Worm (Caenorhabditis elegans) whole organism, young adult: ENCODE results near the gene K09H11.9.

Source experiments
- B0261.1 ChIP-seq: sonication (generic microtip); optimal IDR thresholded peaks from 2 replicates; lab custom pipeline; 2016; ENCODE audit warnings: mild to moderate bottlenecking, missing genetic modification characterization, moderate library complexity, missing compliant biosample characterization
- C06A6.2 ChIP-seq: fragments of 200-800 bp; sonication (Bioruptor generic); conservative IDR thresholded peaks from 2 replicates; pipeline ENCODE4 v1.3.6; 2022; ENCODE audit warnings: missing genetic modification characterization, missing compliant biosample characterization
- F10E7.11 ChIP-seq: sonication (generic microtip); optimal IDR thresholded peaks from 2 replicates; lab custom pipeline; 2017; ENCODE audit warnings: mild to moderate bottlenecking, missing genetic modification characterization, moderate library complexity, missing compliant biosample characterization
- F23B12.7 ChIP-seq: sonication (generic microtip); optimal IDR thresholded peaks from 2 replicates; lab custom pipeline; 2017; ENCODE audit warnings: missing genetic modification characterization, mild to moderate bottlenecking, missing compliant biosample characterization, antibody characterized with exemption, moderate library complexity; ENCODE audit not compliant: insufficient read depth
- F39B2.1 ChIP-seq: fragments of 200-800 bp; sonication (Bioruptor generic); IDR thresholded peaks from 2 replicates; pipeline ENCODE4 v1.3.6; 2022; ENCODE audit warnings: missing genetic modification reagents, missing genetic modification characterization, missing compliant biosample characterization
- F55B11.4 ChIP-seq: sonication (generic microtip); optimal IDR thresholded peaks from 2 replicates; lab custom pipeline; 2016; ENCODE audit warnings: missing compliant biosample characterization, missing genetic modification characterization, borderline replicate concordance; ENCODE audit not compliant: insufficient read depth
- F57A8.1 ChIP-seq: fragments of 200-800 bp; sonication (Bioruptor generic); optimal IDR thresholded peaks from 2 replicates; lab custom pipeline; 2018; ENCODE audit warnings: mild to moderate bottlenecking, missing genetic modification characterization, moderate library complexity, missing compliant biosample characterization
- K12H6.12 ChIP-seq: fragments of 200-800 bp; sonication (Bioruptor generic); optimal IDR thresholded peaks from 2 replicates; lab custom pipeline; 2018; ENCODE audit warnings: mild to moderate bottlenecking, missing genetic modification characterization, missing compliant biosample characterization
- T26A5.8 ChIP-seq: sonication (generic microtip); optimal IDR thresholded peaks from 2 replicates; lab custom pipeline; 2016; ENCODE audit warnings: missing genetic modification characterization, missing compliant biosample characterization
- Y53F4B.3 ChIP-seq: fragments of 200-800 bp; sonication (Bioruptor generic); IDR thresholded peaks from 2 replicates; pipeline ENCODE4 v1.3.6; 2022; ENCODE audit warnings: missing genetic modification reagents, missing genetic modification characterization, missing compliant biosample characterization
- Y56A3A.18 ChIP-seq: fragments of 200-800 bp; sonication (Bioruptor generic); IDR thresholded peaks from 2 replicates; pipeline ENCODE4 v1.3.6; 2022; ENCODE audit warnings: missing genetic modification reagents, missing genetic modification characterization, missing compliant biosample characterization
- akir-1 ChIP-seq: fragments of 200-800 bp; sonication (Bioruptor generic); optimal IDR thresholded peaks from 2 replicates; lab custom pipeline; 2018; ENCODE audit warnings: mild to moderate bottlenecking, missing genetic modification characterization, moderate library complexity, missing compliant biosample characterization
- ama-1 ChIP-seq, 3 experiments: fragments of 150-350 bp in 1 of 3; sonication (generic microtip) in 2 of 3; optimal IDR thresholded peaks; 2 replicates each; lab custom pipeline; 2014 to 2018; ENCODE audit warnings: missing biosample characterization in 2 of 3, missing genetic modification characterization in 2 of 3, missing genetic modification reagents in 2 of 3
- athp-1 ChIP-seq: sonication (generic microtip); optimal IDR thresholded peaks from 2 replicates; lab custom pipeline; 2017; ENCODE audit warnings: mild to moderate bottlenecking, missing genetic modification characterization, missing compliant biosample characterization
- attf-3 ChIP-seq: fragments of 200-800 bp; sonication (Bioruptor generic); conservative IDR thresholded peaks from 2 replicates; pipeline ENCODE4 v1.3.6; 2022; ENCODE audit warnings: missing genetic modification reagents, missing genetic modification characterization, missing compliant biosample characterization
- cebp-2 ChIP-seq: fragments of 200-800 bp; sonication (Bioruptor generic); IDR thresholded peaks from 2 replicates; pipeline ENCODE4 v1.3.6; 2022; ENCODE audit warnings: missing genetic modification characterization, missing compliant biosample characterization
- ceh-40 ChIP-seq: fragments of 200-800 bp; sonication (Bioruptor generic); IDR thresholded peaks from 2 replicates; pipeline ENCODE4 v1.3.6; 2022; ENCODE audit warnings: missing genetic modification characterization, missing compliant biosample characterization
- ceh-79 ChIP-seq: sonication (generic microtip); optimal IDR thresholded peaks from 2 replicates; lab custom pipeline; 2017; ENCODE audit warnings: mild to moderate bottlenecking, missing genetic modification characterization, missing compliant biosample characterization
- dpl-1 ChIP-seq: fragments of 150-350 bp; optimal IDR thresholded peaks from 2 replicates; lab custom pipeline; 2014; ENCODE audit warnings: missing biosample characterization, missing genetic modification reagents, missing genetic modification characterization
- ekl-4 ChIP-seq: fragments of 200-800 bp; sonication (Bioruptor generic); IDR thresholded peaks from 2 replicates; pipeline ENCODE4 v1.3.6; 2022; ENCODE audit warnings: missing genetic modification reagents, missing genetic modification characterization, missing compliant biosample characterization
- ets-4 ChIP-seq: fragments of 200-800 bp; sonication (Bioruptor generic); optimal IDR thresholded peaks from 2 replicates; lab custom pipeline; 2018; ENCODE audit warnings: mild to moderate bottlenecking, missing genetic modification characterization, missing compliant biosample characterization
- hlh-12 ChIP-seq: sonication (generic microtip); optimal IDR thresholded peaks from 2 replicates; lab custom pipeline; 2016; ENCODE audit warnings: missing genetic modification characterization, missing compliant biosample characterization
- hmg-1.2 ChIP-seq: fragments of 200-800 bp; sonication (Bioruptor generic); IDR thresholded peaks from 2 replicates; pipeline ENCODE4 v1.3.6; 2022; ENCODE audit warnings: missing genetic modification reagents, missing genetic modification characterization, missing compliant biosample characterization
- hmg-20 ChIP-seq: fragments of 200-800 bp; sonication (Bioruptor generic); IDR thresholded peaks from 2 replicates; pipeline ENCODE4 v1.3.6; 2022; ENCODE audit warnings: missing genetic modification reagents, missing genetic modification characterization, missing compliant biosample characterization
- hrde-1 ChIP-seq: sonication (generic microtip); optimal IDR thresholded peaks from 2 replicates; lab custom pipeline; 2016; ENCODE audit warnings: missing genetic modification characterization, mild to moderate bottlenecking, missing compliant biosample characterization, moderate library complexity, missing genotype, missing genetic modification reagents, borderline replicate concordance
- let-526 ChIP-seq: fragments of 200-800 bp; sonication (Bioruptor generic); IDR thresholded peaks from 2 replicates; pipeline ENCODE4 v1.3.6; 2022; ENCODE audit warnings: missing genetic modification reagents, missing genetic modification characterization, missing compliant biosample characterization
- let-607 ChIP-seq, 2 experiments: fragments of 200-800 bp in 1 of 2; sonication (Bioruptor generic) in 1 of 2; sonication (generic microtip) in 1 of 2; optimal IDR thresholded peaks; 2 replicates each; lab custom pipeline; 2016 to 2018; ENCODE audit warnings: mild to moderate bottlenecking in 2 of 2, missing compliant biosample characterization in 2 of 2, missing genetic modification characterization in 2 of 2, moderate library complexity in 2 of 2, missing genotype in 1 of 2
- lsl-1 ChIP-seq: fragments of 200-800 bp; sonication (Bioruptor generic); optimal IDR thresholded peaks from 2 replicates; lab custom pipeline; 2018; ENCODE audit warnings: mild to moderate bottlenecking, missing genetic modification characterization, moderate library complexity, missing compliant biosample characterization
- madf-10 ChIP-seq: sonication (generic microtip); optimal IDR thresholded peaks from 2 replicates; lab custom pipeline; 2016; ENCODE audit warnings: mild to moderate bottlenecking, missing genetic modification characterization, missing compliant biosample characterization
- mel-28 ChIP-seq: sonication (generic microtip); optimal IDR thresholded peaks from 2 replicates; lab custom pipeline; 2016; ENCODE audit warnings: borderline replicate concordance, mild to moderate bottlenecking, missing genetic modification characterization, missing compliant biosample characterization
- nfyb-1 ChIP-seq: fragments of 200-800 bp; sonication (Bioruptor generic); IDR thresholded peaks from 2 replicates; pipeline ENCODE4 v1.3.6; 2022; ENCODE audit warnings: missing genetic modification reagents, missing genetic modification characterization, missing compliant biosample characterization
- nhr-120 ChIP-seq: fragments of 200-800 bp; sonication (Bioruptor generic); IDR thresholded peaks from 2 replicates; pipeline ENCODE4 v1.3.6; 2022; ENCODE audit warnings: missing genetic modification characterization, missing compliant biosample characterization
- rcor-1 ChIP-seq: fragments of 200-800 bp; sonication (Bioruptor generic); IDR thresholded peaks from 2 replicates; pipeline ENCODE4 v1.3.6; 2022; ENCODE audit warnings: missing genetic modification reagents, missing genetic modification characterization, missing compliant biosample characterization
- sdz-38 ChIP-seq: sonication (generic microtip); optimal IDR thresholded peaks from 2 replicates; lab custom pipeline; 2016; ENCODE audit warnings: missing genotype, missing genetic modification characterization, missing compliant biosample characterization
- sea-2 ChIP-seq: fragments of 200-800 bp; sonication (Bioruptor generic); IDR thresholded peaks from 2 replicates; pipeline ENCODE4 v1.3.6; 2022; ENCODE audit warnings: missing genetic modification characterization, missing compliant biosample characterization
- snpc-1.3 ChIP-seq: sonication (generic microtip); optimal IDR thresholded peaks from 2 replicates; lab custom pipeline; 2017; ENCODE audit warnings: missing genetic modification characterization, mild to moderate bottlenecking, missing compliant biosample characterization, antibody characterized with exemption, moderate library complexity, missing genotype, missing genetic modification reagents; ENCODE audit not compliant: insufficient read depth
- snpc-3.4 ChIP-seq: sonication (generic microtip); optimal IDR thresholded peaks from 2 replicates; lab custom pipeline; 2017; ENCODE audit warnings: missing genetic modification characterization, mild to moderate bottlenecking, missing compliant biosample characterization, antibody characterized with exemption, moderate library complexity, missing genotype, missing genetic modification reagents
- tbp1 ChIP-seq: fragments of 200-800 bp; sonication (Bioruptor generic); optimal IDR thresholded peaks from 2 replicates; lab custom pipeline; 2018; ENCODE audit warnings: mild to moderate bottlenecking, missing genetic modification characterization, missing compliant biosample characterization
- unc-130 ChIP-seq: sonication (generic microtip); optimal IDR thresholded peaks from 2 replicates; lab custom pipeline; 2016; ENCODE audit warnings: missing genetic modification reagents, missing genetic modification characterization, missing compliant biosample characterization
- zim-3 ChIP-seq: sonication (generic microtip); optimal IDR thresholded peaks from 2 replicates; lab custom pipeline; 2017; ENCODE audit warnings: mild to moderate bottlenecking, missing genetic modification characterization, moderate library complexity, missing compliant biosample characterization
- ztf-28 ChIP-seq: fragments of 200-800 bp; sonication (Bioruptor generic); IDR thresholded peaks from 2 replicates; pipeline ENCODE4 v1.3.6; 2022; ENCODE audit warnings: missing genetic modification reagents, missing genetic modification characterization, missing compliant biosample characterization
- ztf-3 ChIP-seq: fragments of 200-800 bp; sonication (Bioruptor generic); optimal IDR thresholded peaks from 2 replicates; lab custom pipeline; 2018; ENCODE audit warnings: mild to moderate bottlenecking, missing genetic modification characterization, missing compliant biosample characterization
- ztf-6 ChIP-seq: fragments of 200-800 bp; sonication (Bioruptor generic); IDR thresholded peaks from 2 replicates; pipeline ENCODE4 v1.3.6; 2022; ENCODE audit warnings: missing genetic modification reagents, missing genetic modification characterization, missing compliant biosample characterization

Gene K09H11.9

ce11 chrV:5672270-5672669 is 44.1 kb downstream of the K09H11.9 start:
- TF ChIP-seq sdz-38 (no peak), ets-4 (GFP tag; lab: Kevin White, UChicago) (no peak), hrde-1 (no peak), let-607 (tag; optimal IDR thresholded peaks at IDR 0.05; lab: Kevin White, UChicago) (no peak), ceh-79 (tag; lab: Kevin White, UChicago) (no peak), ama-1 (optimal IDR thresholded peaks at IDR 0.05; lab: Kevin White, UChicago) (no peak), ama-1 (GFP tag; optimal IDR thresholded peaks at IDR 0.05; lab: Kevin White, UChicago) (no peak), hmg-1.2 (GFP tag; lab: Robert Waterston, UW) (no peak)

ce11 chrV:5668968-5669367 is 47.4 kb downstream of the K09H11.9 start:
- TF ChIP-seq cebp-2 (no peak), K12H6.12 (tag; lab: Kevin White, UChicago) (no peak), T26A5.8 (tag; lab: Kevin White, UChicago) (no peak), hmg-20 (GFP tag; lab: Robert Waterston, UW) (no peak), ztf-28 (GFP tag; lab: Robert Waterston, UW) (no peak), nhr-120 (GFP tag; lab: Robert Waterston, UW) (no peak), F10E7.11 (tag; lab: Kevin White, UChicago) (no peak)

DNA sequence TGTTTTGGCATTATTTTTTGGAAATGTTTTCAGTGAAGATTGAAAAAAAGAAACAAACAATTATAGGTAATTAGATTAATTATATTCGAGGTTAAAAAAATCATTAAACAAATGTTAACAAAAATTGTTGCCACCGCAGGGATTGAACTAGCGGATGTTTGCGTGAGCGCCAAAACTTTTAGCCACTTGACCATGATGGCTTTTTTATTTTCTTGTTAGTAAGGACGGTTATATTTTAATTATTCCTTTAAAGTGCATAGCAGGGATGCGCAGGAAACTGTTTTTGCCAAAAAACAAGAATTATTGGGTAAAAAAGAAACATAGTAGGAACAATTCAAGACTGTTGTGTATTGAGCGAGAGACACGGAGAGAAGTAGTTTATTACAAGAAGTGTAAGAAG is 49.1 kb downstream of the K09H11.9 start:
- TF ChIP-seq nhr-120 (GFP tag; lab: Robert Waterston, UW) = 0 out of 2 replicates have a peak, but pooled peaks have one; percentile 82
- no peak for TF ChIP-seq F23B12.7 (tag; lab: Kevin White, UChicago)
- peak; percentile 65 for TF ChIP-seq nfyb-1
- no peak for TF ChIP-seq ets-4 (GFP tag; lab: Kevin White, UChicago)
- TF ChIP-seq akir-1 = no peak
- peak; percentile 60; the same call in 1 of the 2 replicates for TF ChIP-seq Y56A3A.18 (GFP tag; lab: Robert Waterston, UW)
- TF ChIP-seq attf-3 (GFP tag; lab: Robert Waterston, UW) = no peak
- TF ChIP-seq ztf-3 = no peak
- TF ChIP-seq hlh-12 (tag; lab: Kevin White, UChicago) = no peak
- no peak for TF ChIP-seq let-526 (GFP tag; lab: Robert Waterston, UW)
- no peak for TF ChIP-seq unc-130 (GFP tag; lab: Kevin White, UChicago)
- peak; percentile 88 for TF ChIP-seq ceh-40 (GFP tag; lab: Robert Waterston, UW)
- TF ChIP-seq F39B2.1 = 0 out of 2 replicates have a peak, but pooled peaks have one; percentile 64
- TF ChIP-seq let-607 (tag; optimal IDR thresholded peaks at IDR 0.05; lab: Kevin White, UChicago) = peak in 1 of 2 experiments; percentile 54
- peak; percentile 91 for TF ChIP-seq tbp1 (GFP tag; lab: Kevin White, UChicago)
- TF ChIP-seq F57A8.1 = no peak
- no peak for TF ChIP-seq F55B11.4 (tag; lab: Kevin White, UChicago)
- TF ChIP-seq hrde-1 = peak; percentile 84
- peak; percentile 80; the same call in 1 of the 2 replicates for TF ChIP-seq hmg-20 (GFP tag; lab: Robert Waterston, UW)
- TF ChIP-seq madf-10 (tag; lab: Kevin White, UChicago) = peak; percentile 38
- peak; percentile 38 for TF ChIP-seq snpc-1.3 (tag; lab: Kevin White, UChicago)
- TF ChIP-seq athp-1 (tag; lab: Kevin White, UChicago) = peak; percentile 91
- TF ChIP-seq mel-28 (tag; lab: Kevin White, UChicago) = no peak
- 0 out of 2 replicates have a peak, but pooled peaks have one; percentile 34 for TF ChIP-seq C06A6.2 (GFP tag; lab: Robert Waterston, UW)
- TF ChIP-seq dpl-1 (GFP tag; lab: Kevin White, UChicago) = no peak
- peak; percentile 24; the same call in 1 of the 2 replicates for TF ChIP-seq Y53F4B.3 (GFP tag; lab: Robert Waterston, UW)
- peak; percentile 61 for TF ChIP-seq lsl-1 (GFP tag; lab: Kevin White, UChicago)
- no peak for TF ChIP-seq sea-2 (GFP tag; lab: Robert Waterston, UW)
- TF ChIP-seq snpc-3.4 (tag; lab: Kevin White, UChicago) = peak; percentile 73
- TF ChIP-seq B0261.1 = peak; percentile 70
- peak; percentile 69 for TF ChIP-seq ekl-4 (GFP tag; lab: Robert Waterston, UW)
- TF ChIP-seq sdz-38 = no peak
- TF ChIP-seq cebp-2 = peak; percentile 94
- peak; percentile 92 for TF ChIP-seq zim-3 (tag; lab: Kevin White, UChicago)
- peak; percentile 81 for TF ChIP-seq rcor-1
- peak; percentile 70; the same call in 1 of the 2 replicates for TF ChIP-seq ztf-6 (GFP tag; lab: Robert Waterston, UW)
